Fruit fly (Drosophila melanogaster) whole organism, embryonic: ENCODE data around the gene Setx.

ENCODE experiments used
- Asciz ChIP-seq: fragments of 200-800 bp; sonication (Bioruptor generic); optimal IDR thresholded peaks from 2 replicates; lab custom pipeline; 2017; ENCODE audit warnings: missing biosample characterization, mild to moderate bottlenecking, missing genetic modification characterization, missing genetic modification reagents
- Atf3 ChIP-seq: fragments of 200-800 bp; sonication (Bioruptor generic); optimal IDR thresholded peaks from 3 replicates; lab custom pipeline; 2016; ENCODE audit warnings: missing biosample characterization, missing genetic modification characterization
- CG11456 ChIP-seq: fragments of 200-800 bp; sonication (Bioruptor generic); IDR thresholded peaks from 3 replicates; pipeline ENCODE4 v1.3.6; 2022; ENCODE audit warnings: missing biosample characterization, missing genetic modification characterization
- CG12071 ChIP-seq: fragments of 200-800 bp; sonication (Bioruptor generic); optimal IDR thresholded peaks from 3 replicates; lab custom pipeline; 2018; ENCODE audit warnings: missing biosample characterization, mild to moderate bottlenecking, missing genetic modification characterization
- CG12155 ChIP-seq: fragments of 200-800 bp; sonication (Bioruptor generic); optimal IDR thresholded peaks from 3 replicates; lab custom pipeline; 2016; ENCODE audit warnings: missing biosample characterization, missing genetic modification characterization
- CG15269 ChIP-seq: fragments of 200-800 bp; sonication (Bioruptor generic); optimal IDR thresholded peaks from 2 replicates; lab custom pipeline; 2018; ENCODE audit warnings: missing biosample characterization, mild to moderate bottlenecking, missing genetic modification characterization, moderate library complexity
- CG1602 ChIP-seq: fragments of 200-800 bp; sonication (Bioruptor generic); optimal IDR thresholded peaks from 3 replicates; lab custom pipeline; 2016; ENCODE audit warnings: missing biosample characterization, missing genetic modification characterization
- CG16779 ChIP-seq: fragments of 200-800 bp; sonication (Bioruptor generic); IDR thresholded peaks from 2 replicates; pipeline ENCODE4 v1.3.6; 2022; ENCODE audit warnings: missing biosample characterization, missing genetic modification characterization
- CG17361 ChIP-seq: fragments of 200-800 bp; sonication (Bioruptor generic); IDR thresholded peaks from 3 replicates; pipeline ENCODE4 v1.3.6; 2022; ENCODE audit warnings: missing biosample characterization, missing genetic modification characterization
- CG18011 ChIP-seq: fragments of 200-800 bp; sonication (Bioruptor generic); optimal IDR thresholded peaks from 2 replicates; lab custom pipeline; 2017; ENCODE audit warnings: missing biosample characterization, missing genetic modification characterization, mild to moderate bottlenecking, moderate library complexity, missing genotype
- CG31388 ChIP-seq: fragments of 200-800 bp; sonication (Bioruptor generic); optimal IDR thresholded peaks from 2 replicates; lab custom pipeline; 2016; ENCODE audit warnings: missing biosample characterization, missing genetic modification characterization
- CG3281 ChIP-seq: fragments of 200-800 bp; sonication (Bioruptor generic); optimal IDR thresholded peaks from 3 replicates; lab custom pipeline; 2017; ENCODE audit warnings: missing biosample characterization, mild to moderate bottlenecking, missing genetic modification characterization
- CG34422 ChIP-seq: fragments of 200-800 bp; sonication (Bioruptor generic); IDR thresholded peaks from 3 replicates; pipeline ENCODE4 v1.3.6; 2022; ENCODE audit warnings: missing biosample characterization, missing genetic modification characterization
- CG4424 ChIP-seq: fragments of 200-800 bp; sonication (Bioruptor generic); optimal IDR thresholded peaks from 3 replicates; lab custom pipeline; 2016; ENCODE audit warnings: missing biosample characterization, missing genetic modification characterization
- CG4820 ChIP-seq: fragments of 200-800 bp; sonication (Bioruptor generic); optimal IDR thresholded peaks from 3 replicates; lab custom pipeline; 2016; ENCODE audit warnings: missing biosample characterization, missing genetic modification characterization
- CG6272 ChIP-seq: fragments of 200-800 bp; sonication (Bioruptor generic); IDR thresholded peaks from 2 replicates; pipeline ENCODE4 v1.3.6; 2022; ENCODE audit warnings: missing biosample characterization, missing genetic modification characterization
- CG6654 ChIP-seq: fragments of 200-800 bp; sonication (Bioruptor generic); optimal IDR thresholded peaks from 2 replicates; lab custom pipeline; 2017; ENCODE audit warnings: missing biosample characterization, mild to moderate bottlenecking, missing genetic modification characterization
- CG6683 ChIP-seq: fragments of 200-800 bp; sonication (Bioruptor generic); optimal IDR thresholded peaks from 2 replicates; lab custom pipeline; 2017; ENCODE audit warnings: missing biosample characterization, mild to moderate bottlenecking, missing genetic modification characterization, missing genetic modification reagents
- CG8290 ChIP-seq, 3 experiments: fragments of 200-800 bp; sonication (Bioruptor generic); optimal IDR thresholded peaks; 2 replicates each; lab custom pipeline; 2016 to 2019; ENCODE audit warnings: missing biosample characterization in 3 of 3, missing genetic modification characterization in 3 of 3, mild to moderate bottlenecking in 2 of 3, moderate library complexity in 1 of 3
- CG9437 ChIP-seq: fragments of 200-800 bp; sonication (Bioruptor generic); optimal IDR thresholded peaks from 2 replicates; lab custom pipeline; 2018; ENCODE audit warnings: missing biosample characterization, mild to moderate bottlenecking, missing genetic modification characterization
- CG9876 ChIP-seq: fragments of 200-800 bp; sonication (Bioruptor generic); optimal IDR thresholded peaks from 2 replicates; lab custom pipeline; 2016; ENCODE audit warnings: missing biosample characterization, missing genetic modification characterization
- D19B ChIP-seq: fragments of 200-800 bp; sonication (Bioruptor generic); optimal IDR thresholded peaks from 2 replicates; lab custom pipeline; 2017; ENCODE audit warnings: missing biosample characterization, mild to moderate bottlenecking, missing genetic modification characterization
- Dip2 ChIP-seq: fragments of 200-800 bp; sonication (Bioruptor generic); IDR thresholded peaks from 2 replicates; pipeline ENCODE4 v1.3.6; 2022; ENCODE audit warnings: missing biosample characterization, missing genetic modification characterization
- HmgZ ChIP-seq: fragments of 200-800 bp; sonication (Bioruptor generic); optimal IDR thresholded peaks from 2 replicates; lab custom pipeline; 2018; ENCODE audit warnings: missing biosample characterization, mild to moderate bottlenecking, missing genetic modification characterization
- Hr3 ChIP-seq: fragments of 200-800 bp; sonication (Bioruptor generic); optimal IDR thresholded peaks from 3 replicates; lab custom pipeline; 2016; ENCODE audit warnings: missing biosample characterization, missing genetic modification characterization
- Hr78 ChIP-seq, 2 experiments: fragments of 200-800 bp in 1 of 2; fragments of >200 bp in 1 of 2; sonication (Bioruptor generic) in 1 of 2; optimal IDR thresholded peaks; 2 replicates each; lab custom pipeline; 2017 to 2019; ENCODE audit warnings: missing biosample characterization in 2 of 2, missing genetic modification characterization in 2 of 2, mild to moderate bottlenecking in 1 of 2, moderate library complexity in 1 of 2
- Hsf ChIP-seq: fragments of 200-800 bp; sonication (Bioruptor generic); optimal IDR thresholded peaks from 3 replicates; lab custom pipeline; 2016; ENCODE audit warnings: missing biosample characterization, missing genetic modification characterization
- MESR4 ChIP-seq: fragments of 200-800 bp; sonication (Bioruptor generic); optimal IDR thresholded peaks from 2 replicates; lab custom pipeline; 2018; ENCODE audit warnings: missing biosample characterization, mild to moderate bottlenecking, missing genetic modification characterization, moderate library complexity
- Nf-YB ChIP-seq: fragments of 200-800 bp; sonication (Bioruptor generic); optimal IDR thresholded peaks from 3 replicates; lab custom pipeline; 2019; ENCODE audit warnings: missing biosample characterization, mild to moderate bottlenecking, missing genetic modification characterization, moderate library complexity
- Oaz ChIP-seq: fragments of 200-800 bp; sonication (Bioruptor generic); IDR thresholded peaks from 2 replicates; pipeline ENCODE4 v1.3.6; 2022; ENCODE audit warnings: missing biosample characterization, missing genetic modification characterization
- Side ChIP-seq: fragments of 200-800 bp; sonication (Bioruptor generic); optimal IDR thresholded peaks from 2 replicates; lab custom pipeline; 2016; ENCODE audit warnings: missing biosample characterization, missing genetic modification characterization
- al ChIP-seq: fragments of 200-800 bp; sonication (Bioruptor generic); IDR thresholded peaks from 2 replicates; pipeline ENCODE4 v1.3.6; 2022; ENCODE audit warnings: missing biosample characterization, missing genetic modification characterization
- ase ChIP-seq: fragments of 200-800 bp; sonication (Bioruptor generic); IDR thresholded peaks from 3 replicates; pipeline ENCODE4 v1.3.6; 2022; ENCODE audit warnings: missing biosample characterization, missing genetic modification characterization
- ato ChIP-seq: fragments of 200-800 bp; sonication (Bioruptor generic); IDR thresholded peaks from 2 replicates; pipeline ENCODE4 v1.3.6; 2022; ENCODE audit warnings: missing biosample characterization, missing genetic modification characterization; ENCODE audit not compliant: partially characterized antibody
- chif ChIP-seq, 2 experiments: fragments of 200-800 bp; sonication (Bioruptor generic); optimal IDR thresholded peaks; 3 replicates each; lab custom pipeline; 2016; ENCODE audit warnings: missing biosample characterization in 2 of 2, missing genetic modification characterization in 2 of 2
- emc ChIP-seq: fragments of 200-800 bp; sonication (Bioruptor generic); optimal IDR thresholded peaks from 2 replicates; lab custom pipeline; 2016; ENCODE audit warnings: missing biosample characterization, missing genetic modification characterization
- grn ChIP-seq: fragments of 200-800 bp; sonication (Bioruptor generic); optimal IDR thresholded peaks from 3 replicates; lab custom pipeline; 2017; ENCODE audit warnings: missing biosample characterization, missing genetic modification characterization
- her ChIP-seq: fragments of 200-800 bp; sonication (Bioruptor generic); optimal IDR thresholded peaks from 2 replicates; lab custom pipeline; 2016; ENCODE audit warnings: missing biosample characterization, missing genetic modification characterization
- lilli ChIP-seq: fragments of 200-800 bp; sonication (Bioruptor generic); optimal IDR thresholded peaks from 3 replicates; lab custom pipeline; 2016; ENCODE audit warnings: missing biosample characterization, missing genetic modification characterization
- lmd ChIP-seq: fragments of 200-800 bp; sonication (Bioruptor generic); IDR thresholded peaks from 2 replicates; pipeline ENCODE4 v1.3.6; 2022; ENCODE audit warnings: missing biosample characterization, missing genetic modification characterization
- maf-S ChIP-seq: fragments of 200-800 bp; sonication (Bioruptor generic); optimal IDR thresholded peaks from 2 replicates; lab custom pipeline; 2016; ENCODE audit warnings: missing biosample characterization, missing genetic modification characterization
- pb ChIP-seq: fragments of 200-800 bp; sonication (Bioruptor generic); optimal IDR thresholded peaks from 3 replicates; lab custom pipeline; 2016; ENCODE audit warnings: missing biosample characterization, missing genetic modification characterization
- peb ChIP-seq: fragments of 200-800 bp; sonication (Bioruptor generic); IDR thresholded peaks from 2 replicates; pipeline ENCODE4 v1.3.6; 2022; ENCODE audit warnings: missing biosample characterization, missing genetic modification characterization
- pnt ChIP-seq: fragments of 200-800 bp; sonication (Bioruptor generic); optimal IDR thresholded peaks from 3 replicates; lab custom pipeline; 2016; ENCODE audit warnings: missing biosample characterization, missing genetic modification characterization
- psq ChIP-seq: fragments of 200-800 bp; sonication (Bioruptor generic); optimal IDR thresholded peaks from 2 replicates; lab custom pipeline; 2017; ENCODE audit warnings: missing biosample characterization, missing genetic modification characterization
- schlank ChIP-seq: fragments of 200-800 bp; sonication (Bioruptor generic); optimal IDR thresholded peaks from 2 replicates; lab custom pipeline; 2018; ENCODE audit warnings: missing biosample characterization, mild to moderate bottlenecking, missing genetic modification characterization
- scrt ChIP-seq: fragments of 200-800 bp; sonication (Bioruptor generic); optimal IDR thresholded peaks from 2 replicates; lab custom pipeline; 2018; ENCODE audit warnings: missing biosample characterization, mild to moderate bottlenecking, missing genetic modification characterization, moderate library complexity
- sima ChIP-seq: fragments of 200-800 bp; sonication (Bioruptor generic); optimal IDR thresholded peaks from 2 replicates; lab custom pipeline; 2016; ENCODE audit warnings: missing biosample characterization, missing genetic modification characterization
- sqz ChIP-seq: fragments of 200-800 bp; sonication (Bioruptor generic); optimal IDR thresholded peaks from 3 replicates; lab custom pipeline; 2018; ENCODE audit warnings: missing biosample characterization, mild to moderate bottlenecking, missing genetic modification characterization
- stwl ChIP-seq: fragments of 200-800 bp; sonication (Bioruptor generic); optimal IDR thresholded peaks from 3 replicates; lab custom pipeline; 2018; ENCODE audit warnings: missing biosample characterization, mild to moderate bottlenecking, missing genetic modification characterization, moderate library complexity
- trh ChIP-seq: fragments of 200-800 bp; sonication (Bioruptor generic); optimal IDR thresholded peaks from 2 replicates; lab custom pipeline; 2016; ENCODE audit warnings: missing biosample characterization, missing genetic modification characterization
- unpg ChIP-seq: fragments of 200-800 bp; sonication (Bioruptor generic); optimal IDR thresholded peaks from 3 replicates; lab custom pipeline; 2018; ENCODE audit warnings: missing biosample characterization, mild to moderate bottlenecking, missing genetic modification characterization, moderate library complexity

Gene Setx

dm6 chr3L:8110171-8110570, 27.1 kb downstream of the Setx start, which contains the start of gene Nulp1 (continued):
- TF ChIP-seq CG11456 (GFP tag; lab: Robert Waterston, UW) (peak; percentile 7; the same call in 2 of the 3 replicates), MESR4 (peak; percentile 60), Atf3 (GFP tag; lab: Kevin White, UChicago) (no peak), pnt (GFP tag; lab: Kevin White, UChicago) (no peak), maf-S (GFP tag; lab: Kevin White, UChicago) (peak; percentile 27), scrt (no peak), CG12155 (peak; percentile 14), pb (GFP tag; lab: Kevin White, UChicago) (no peak), grn (GFP tag; lab: Kevin White, UChicago) (no peak), ase (GFP tag; lab: Robert Waterston, UW) (no peak), stwl (tag; lab: Kevin White, UChicago) (peak; percentile 77), D19B (no peak), trh (GFP tag; lab: Kevin White, UChicago) (no peak), CG6683 (GFP tag; lab: Kevin White, UChicago) (no peak), psq (GFP tag; lab: Kevin White, UChicago) (no peak), CG16779 (GFP tag; lab: Robert Waterston, UW) (no peak), CG17361 (no peak), Asciz (GFP tag; lab: Kevin White, UChicago) (no peak), peb (no peak), Hsf (GFP tag; lab: Kevin White, UChicago) (peak; percentile 4), CG3281 (GFP tag; lab: Kevin White, UChicago) (no peak), Side (GFP tag; lab: Kevin White, UChicago) (peak; percentile 26), CG12071 (GFP tag; lab: Kevin White, UChicago) (no peak), unpg (no peak), schlank (no peak), CG9437 (GFP tag; lab: Kevin White, UChicago) (no peak), sima (GFP tag; lab: Kevin White, UChicago) (no peak), CG15269 (tag; lab: Kevin White, UChicago) (no peak), al (GFP tag; lab: Robert Waterston, UW) (no peak), CG9876 (no peak), CG4424 (GFP tag; lab: Kevin White, UChicago) (no peak), CG4820 (GFP tag; lab: Kevin White, UChicago) (no peak), CG31388 (no peak), chif (GFP tag; optimal IDR thresholded peaks at IDR 0.05; lab: Kevin White, UChicago) (no peak), CG1602 (no peak), sqz (peak; percentile 85), HmgZ (tag; lab: Kevin White, UChicago) (peak; percentile 49), CG34422 (GFP tag; lab: Robert Waterston, UW) (no peak), Dip2 (GFP tag; lab: Robert Waterston, UW) (no peak), ato (no peak), CG6654 (GFP tag; lab: Kevin White, UChicago) (no peak), CG8290 (GFP tag; optimal IDR thresholded peaks at IDR 0.05; lab: Kevin White, UChicago) (no peak), CG8290 (tag; optimal IDR thresholded peaks at IDR 0.05; lab: Kevin White, UChicago) (peak in 1 of 2 experiments; percentile 67), Hr3 (no peak), lmd (GFP tag; lab: Robert Waterston, UW) (no peak; the same call in 1 of the 2 replicates), CG6272 (GFP tag; lab: Robert Waterston, UW) (no peak), Hr78 (GFP tag; optimal IDR thresholded peaks at IDR 0.05; lab: Kevin White, UChicago) (no peak), lilli (GFP tag; lab: Kevin White, UChicago) (peak; percentile 23), CG18011 (GFP tag; lab: Kevin White, UChicago) (no peak), her (peak; percentile 44), emc (GFP tag; lab: Kevin White, UChicago) (no peak), Oaz (no peak), Nf-YB (GFP tag; lab: Kevin White, UChicago) (no peak)
